Fruit fly (Drosophila melanogaster): ENCODE measurements around the gene PGRP-SA.

The PGRP-SA gene

DNA sequence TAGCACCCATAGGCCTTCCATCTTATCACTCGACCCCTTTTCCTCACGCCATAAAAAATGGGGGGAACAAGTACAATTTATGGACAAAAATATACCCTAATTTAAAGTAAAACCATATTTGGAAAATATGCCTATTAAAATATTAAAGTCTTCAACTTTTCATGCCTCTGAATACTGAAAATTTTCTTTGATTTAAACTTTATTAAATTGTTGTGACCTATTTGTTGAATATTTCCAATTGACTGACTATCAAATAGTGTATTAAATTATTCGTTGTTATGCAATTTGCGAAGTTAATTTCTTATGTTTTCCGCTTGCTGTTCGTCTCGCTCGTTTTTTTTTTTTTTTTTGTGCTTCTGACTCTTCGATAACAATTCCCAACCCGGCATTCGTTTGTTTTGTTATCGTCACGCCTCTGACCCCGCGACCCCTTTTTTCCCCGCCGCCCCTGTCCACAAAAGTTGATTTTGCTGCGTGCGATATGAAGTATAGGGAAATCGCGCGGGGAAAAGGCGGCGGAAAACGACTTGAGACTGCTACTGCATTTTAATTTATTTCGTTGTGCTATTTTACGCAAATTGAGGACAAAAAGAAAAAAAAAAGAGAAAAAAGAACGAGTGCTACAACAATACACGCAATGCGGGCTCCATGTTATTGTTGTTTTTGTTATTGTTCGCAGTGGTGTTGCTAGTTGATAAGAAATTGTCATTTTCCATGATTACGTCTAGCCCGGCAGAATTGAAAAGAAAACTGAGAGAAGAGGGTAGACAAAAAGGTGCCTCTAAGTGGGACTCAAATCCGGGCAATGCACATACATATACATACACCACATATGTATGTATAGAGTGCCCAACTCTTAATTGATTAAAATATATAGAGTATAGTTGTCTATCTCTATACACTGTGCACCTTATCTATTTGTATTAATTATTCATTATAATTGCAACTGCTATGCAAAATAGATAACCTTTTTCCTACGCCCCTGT lies 39.6 kb upstream of the PGRP-SA start (continued):
- peak; percentile 41 to 59 for TF ChIP-seq Pdp1 (GFP tag; optimal IDR thresholded peaks at IDR 0.05)
- TF ChIP-seq CG17186 (GFP tag; optimal IDR thresholded peaks at IDR 0.05): no peak
- no peak for TF ChIP-seq HLHmδ (GFP tag; optimal IDR thresholded peaks at IDR 0.05)
- no peak for TF ChIP-seq CG18011 (GFP tag; optimal IDR thresholded peaks at IDR 0.05)
- TF ChIP-seq vvl (GFP tag; IDR thresholded peaks at IDR 0.05): peak; percentile 70
- no peak for TF ChIP-seq Hand (GFP tag; optimal IDR thresholded peaks at IDR 0.05)
- TF ChIP-seq Taf1 (GFP tag; IDR thresholded peaks at IDR 0.05): no peak
- peak; percentile 8 for TF ChIP-seq Antp (GFP tag; optimal IDR thresholded peaks at IDR 0.05)
- 0 out of 2 replicates have a peak, but pooled peaks have one; percentile 26 for TF ChIP-seq CG14667 (GFP tag; IDR thresholded peaks at IDR 0.05)
- peak; percentile 12 for TF ChIP-seq caup (GFP tag; optimal IDR thresholded peaks at IDR 0.05; ENCODE audit: severe bottlenecking)
- peak; percentile 36; the same call in 1 of the 2 replicates for TF ChIP-seq CG7372 (GFP tag; IDR thresholded peaks at IDR 0.05)
- TF ChIP-seq Jarid2 (GFP tag; optimal IDR thresholded peaks at IDR 0.05): no peak
- 0 out of 3 replicates have a peak, but pooled peaks have one; percentile 58 for TF ChIP-seq CG11456 (GFP tag; IDR thresholded peaks at IDR 0.05)
- TF ChIP-seq bowl (GFP tag; IDR thresholded peaks at IDR 0.05): no peak
- TF ChIP-seq Fer1 (GFP tag; optimal IDR thresholded peaks at IDR 0.05): peak; percentile 57
- TF ChIP-seq vfl (GFP tag; optimal IDR thresholded peaks at IDR 0.05): no peak
- TF ChIP-seq dimm (GFP tag; IDR thresholded peaks at IDR 0.05): no peak
- TF ChIP-seq ac (GFP tag; optimal IDR thresholded peaks at IDR 0.05): no peak
- peak; percentile 49 for TF ChIP-seq Hmr (GFP tag; optimal IDR thresholded peaks at IDR 0.05)
- no peak for TF ChIP-seq zen2 (GFP tag; IDR thresholded peaks at IDR 0.05; ENCODE audit: partially characterized antibody)
- peak; percentile 41 for TF ChIP-seq CG9437 (GFP tag; optimal IDR thresholded peaks at IDR 0.05)
- peak; percentile 51; the same call in 1 of the 2 replicates for TF ChIP-seq CG17328 (GFP tag; IDR thresholded peaks at IDR 0.05)
- TF ChIP-seq salm (tag; optimal IDR thresholded peaks at IDR 0.05): peak; percentile 47
- peak; percentile 25 for TF ChIP-seq Camta (GFP tag; optimal IDR thresholded peaks at IDR 0.05)
- peak; percentile 19; the same call in 1 of the 2 replicates for TF ChIP-seq Drgx (GFP tag; IDR thresholded peaks at IDR 0.05)
- no peak for TF ChIP-seq NC2β (GFP tag; optimal IDR thresholded peaks at IDR 0.05)
- peak; percentile 19 for TF ChIP-seq bab2 (GFP tag; optimal IDR thresholded peaks at IDR 0.05)
- peak; percentile 44 for TF ChIP-seq CG6272 (GFP tag; IDR thresholded peaks at IDR 0.05)
- no peak for TF ChIP-seq knrl (GFP tag; IDR thresholded peaks at IDR 0.05; ENCODE audit: partially characterized antibody)
- TF ChIP-seq cwo (GFP tag; optimal IDR thresholded peaks at IDR 0.05): peak; percentile 68
- TF ChIP-seq pho (GFP tag; optimal IDR thresholded peaks at IDR 0.05): peak; percentile 7
- no peak for TF ChIP-seq cas (GFP tag; IDR thresholded peaks at IDR 0.05)
- TF ChIP-seq CG11398 (GFP tag; optimal IDR thresholded peaks at IDR 0.05): no peak
- TF ChIP-seq Kr (GFP tag; optimal IDR thresholded peaks at IDR 0.05): no peak
- peak; percentile 50 for TF ChIP-seq Xbp1 (GFP tag; optimal IDR thresholded peaks at IDR 0.05)
- peak; percentile 72 for TF ChIP-seq CG30403 (GFP tag; optimal IDR thresholded peaks at IDR 0.05)
- no peak for TF ChIP-seq CG31224 (GFP tag; IDR thresholded peaks at IDR 0.05)
- peak; percentile 99 for TF ChIP-seq D19A (tag; optimal IDR thresholded peaks at IDR 0.05)
- 0 out of 3 replicates have a peak, but pooled peaks have one; percentile 36 for TF ChIP-seq CG7357 (GFP tag; IDR thresholded peaks at IDR 0.05)
- TF ChIP-seq pb (GFP tag; optimal IDR thresholded peaks at IDR 0.05): no peak
- TF ChIP-seq CG4282 (GFP tag; optimal IDR thresholded peaks at IDR 0.05): no peak
- peak in 1 of 2 experiments; percentile 82 for TF ChIP-seq bsh (GFP tag; optimal IDR thresholded peaks at IDR 0.05)
- no peak for TF ChIP-seq Dip3 (GFP tag; optimal IDR thresholded peaks at IDR 0.05)
- no peak for TF ChIP-seq unc-4 (GFP tag; IDR thresholded peaks at IDR 0.05; ENCODE audit: partially characterized antibody)
- TF ChIP-seq CG10147 (GFP tag; optimal IDR thresholded peaks at IDR 0.05): peak; percentile 60
- peak; percentile 61; the same call in 1 of the 3 replicates for TF ChIP-seq tgo (GFP tag; IDR thresholded peaks at IDR 0.05)
- TF ChIP-seq sd (tag; optimal IDR thresholded peaks at IDR 0.05): peak; percentile 18
